Worm (Caenorhabditis elegans): ENCODE measurements around the gene clc-27.

The clc-27 gene

DNA sequence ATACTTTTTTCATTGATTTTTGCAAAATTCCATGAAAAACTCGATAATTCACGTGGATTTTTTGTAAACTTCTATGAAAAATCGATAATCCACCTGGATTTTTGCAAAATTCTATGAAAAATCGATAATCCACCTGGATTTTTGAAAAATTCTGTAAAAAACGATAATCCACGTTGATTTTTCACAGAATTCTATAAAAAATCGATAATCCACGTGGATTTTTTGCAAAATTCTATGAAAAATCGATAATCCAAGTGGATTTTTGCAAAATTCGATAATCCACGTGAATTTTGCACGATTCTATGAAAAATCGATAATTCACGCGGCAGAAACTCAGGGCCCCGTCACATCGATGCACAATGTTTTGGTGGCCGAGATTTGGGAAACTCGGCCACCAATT lies 49.9 kb downstream of the clc-27 start:
- TF ChIP-seq fos-1 (tag; optimal IDR thresholded peaks at IDR 0.05) (no peak), lsy-2 (tag; optimal IDR thresholded peaks at IDR 0.05) (no peak), mab-5 (tag; optimal IDR thresholded peaks at IDR 0.05) (no peak), mdl-1 (tag; optimal IDR thresholded peaks at IDR 0.05) (no peak), lin-39 (tag; optimal IDR thresholded peaks at IDR 0.05) (no peak), snpc-4 (tag; optimal IDR thresholded peaks at IDR 0.05) (no peak), sma-3 (GFP tag; optimal IDR thresholded peaks at IDR 0.05) (no peak), F13H6.1 (tag; optimal IDR thresholded peaks at IDR 0.05) (no peak), nhr-25 (tag; optimal IDR thresholded peaks at IDR 0.05) (no peak), nhr-237 (tag; optimal IDR thresholded peaks at IDR 0.05) (no peak), lin-11 (tag; optimal IDR thresholded peaks at IDR 0.05) (no peak), nhr-129 (tag; optimal IDR thresholded peaks at IDR 0.05) (no peak), alr-1 (tag; optimal IDR thresholded peaks at IDR 0.05) (no peak), nhr-23 (tag; optimal IDR thresholded peaks at IDR 0.05) (no peak), blmp-1 (tag; optimal IDR thresholded peaks at IDR 0.05; ENCODE audit: insufficient read depth) (no peak), elt-1 (tag; optimal IDR thresholded peaks at IDR 0.05) (no peak), egl-27 (tag; optimal IDR thresholded peaks at IDR 0.05) (no peak)

DNA sequence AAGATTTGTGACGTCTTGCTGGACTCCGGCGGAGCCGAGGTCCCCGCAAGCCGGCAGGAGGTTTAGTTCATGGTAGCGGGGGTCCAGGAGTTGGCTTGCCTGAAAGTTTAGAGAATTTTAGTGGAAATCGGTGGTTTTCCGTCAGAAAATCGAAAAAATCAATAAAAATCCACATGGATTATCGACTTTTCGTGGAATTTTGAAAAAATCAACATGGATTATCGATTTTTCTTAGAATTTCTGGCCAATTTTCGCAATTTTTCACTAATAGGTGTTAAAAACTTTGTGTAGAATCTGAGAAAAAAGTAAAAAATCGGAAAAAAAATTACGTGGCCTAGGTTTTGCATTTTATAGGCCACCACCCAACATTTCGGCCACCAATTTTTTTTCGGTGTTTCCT lies 50.7 kb downstream of the clc-27 start:
- TF ChIP-seq nhr-129 (tag; optimal IDR thresholded peaks at IDR 0.05) (no peak), lin-39 (tag; optimal IDR thresholded peaks at IDR 0.05) (no peak), mab-5 (tag; optimal IDR thresholded peaks at IDR 0.05) (no peak), lin-11 (tag; optimal IDR thresholded peaks at IDR 0.05) (no peak), nhr-6 (tag; optimal IDR thresholded peaks at IDR 0.05) (no peak)
